Fruit fly (Drosophila melanogaster) ovary, adult (tissue): ENCODE data around the gene CG5466.

ENCODE experiments used
- CG17801 ChIP-seq: fragments of 200-800 bp; optimal IDR thresholded peaks from 2 replicates; lab custom pipeline; 2019; ENCODE audit warnings: missing biosample characterization, mild to moderate bottlenecking, missing genetic modification characterization, moderate library complexity; ENCODE audit not compliant: partially characterized antibody

Gene CG5466

DNA sequence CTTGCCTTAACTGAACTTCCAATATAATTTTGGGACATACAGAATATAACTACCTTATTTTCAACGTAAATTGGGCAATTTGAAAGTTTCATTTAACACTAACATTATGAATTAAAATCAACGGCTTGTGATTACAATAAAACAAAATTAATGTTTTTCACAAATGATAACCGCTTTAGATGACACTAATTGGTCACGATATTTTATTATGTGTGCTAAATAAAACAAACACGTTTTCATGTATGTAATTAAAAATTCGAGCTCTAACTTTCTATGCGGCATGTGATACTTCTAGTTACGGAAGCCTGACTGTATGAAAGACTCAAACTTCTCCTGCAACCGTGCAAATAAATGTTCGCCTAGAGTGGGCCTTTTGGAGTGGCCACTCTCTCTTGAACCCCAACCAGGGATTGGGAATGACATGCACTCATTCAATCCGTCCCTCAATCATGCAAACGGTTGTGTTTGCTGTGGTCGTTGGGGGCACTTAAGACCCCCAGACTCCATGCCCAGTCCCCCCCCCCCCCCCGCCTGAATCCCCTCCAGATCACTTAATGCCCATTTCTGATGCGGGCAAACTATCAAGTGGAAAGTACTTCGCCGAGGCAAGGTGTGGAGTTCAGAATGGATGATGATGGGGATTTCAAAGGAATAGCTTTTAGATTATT, 22.4 kb upstream of the CG5466 start:
- no peak for TF ChIP-seq CG17801 (GFP tag; lab: Kevin White, UChicago)

DNA sequence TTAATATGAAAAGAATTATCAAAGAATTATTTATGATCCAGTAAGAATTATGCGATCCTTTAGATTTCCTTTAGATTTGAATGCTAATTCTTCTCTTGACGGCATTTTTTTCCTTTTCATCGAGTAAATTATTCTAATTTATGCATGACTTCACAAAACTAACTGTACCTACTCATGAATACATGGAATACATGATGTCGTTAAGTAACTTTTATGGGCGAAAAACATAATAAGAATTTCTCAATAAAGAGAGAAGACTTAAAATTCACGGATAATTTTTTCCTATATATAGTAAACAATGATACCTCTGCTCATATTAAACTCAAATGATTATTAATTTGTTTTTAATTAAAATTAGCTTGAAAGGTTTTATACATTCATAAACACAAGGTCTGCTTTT, 21.8 kb upstream of the CG5466 start:
- TF ChIP-seq CG17801 (GFP tag; lab: Kevin White, UChicago): no peak

DNA sequence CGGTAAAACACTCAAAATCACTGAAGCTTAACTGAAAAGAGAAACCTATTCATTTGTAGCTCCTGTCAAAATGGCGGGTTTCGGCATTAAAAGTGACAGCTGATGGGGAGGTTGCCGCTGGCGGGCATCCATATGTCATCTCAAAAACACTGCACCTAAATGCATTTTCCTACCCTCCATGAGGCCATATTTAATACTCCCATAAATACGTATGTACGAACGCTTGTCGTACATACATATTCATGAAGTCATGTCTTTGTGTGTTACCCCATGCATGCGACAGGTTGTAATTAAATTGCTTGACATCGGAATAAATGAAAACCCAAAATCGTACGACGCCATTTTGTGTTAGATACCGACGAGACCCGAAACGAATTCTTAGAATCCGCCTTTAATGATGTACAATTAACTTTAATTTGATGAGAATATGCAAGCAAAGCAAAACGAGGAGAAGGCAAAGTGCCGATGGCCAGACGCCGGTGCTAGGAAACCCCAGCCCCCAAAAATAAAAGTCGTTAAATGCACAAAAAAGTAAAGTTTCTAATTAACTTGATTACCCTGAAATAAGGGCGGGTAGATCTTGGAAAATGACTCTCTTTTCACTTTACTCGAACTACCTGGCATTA, 21.2 kb upstream of the CG5466 start:
- TF ChIP-seq CG17801 (GFP tag; lab: Kevin White, UChicago): no peak

DNA sequence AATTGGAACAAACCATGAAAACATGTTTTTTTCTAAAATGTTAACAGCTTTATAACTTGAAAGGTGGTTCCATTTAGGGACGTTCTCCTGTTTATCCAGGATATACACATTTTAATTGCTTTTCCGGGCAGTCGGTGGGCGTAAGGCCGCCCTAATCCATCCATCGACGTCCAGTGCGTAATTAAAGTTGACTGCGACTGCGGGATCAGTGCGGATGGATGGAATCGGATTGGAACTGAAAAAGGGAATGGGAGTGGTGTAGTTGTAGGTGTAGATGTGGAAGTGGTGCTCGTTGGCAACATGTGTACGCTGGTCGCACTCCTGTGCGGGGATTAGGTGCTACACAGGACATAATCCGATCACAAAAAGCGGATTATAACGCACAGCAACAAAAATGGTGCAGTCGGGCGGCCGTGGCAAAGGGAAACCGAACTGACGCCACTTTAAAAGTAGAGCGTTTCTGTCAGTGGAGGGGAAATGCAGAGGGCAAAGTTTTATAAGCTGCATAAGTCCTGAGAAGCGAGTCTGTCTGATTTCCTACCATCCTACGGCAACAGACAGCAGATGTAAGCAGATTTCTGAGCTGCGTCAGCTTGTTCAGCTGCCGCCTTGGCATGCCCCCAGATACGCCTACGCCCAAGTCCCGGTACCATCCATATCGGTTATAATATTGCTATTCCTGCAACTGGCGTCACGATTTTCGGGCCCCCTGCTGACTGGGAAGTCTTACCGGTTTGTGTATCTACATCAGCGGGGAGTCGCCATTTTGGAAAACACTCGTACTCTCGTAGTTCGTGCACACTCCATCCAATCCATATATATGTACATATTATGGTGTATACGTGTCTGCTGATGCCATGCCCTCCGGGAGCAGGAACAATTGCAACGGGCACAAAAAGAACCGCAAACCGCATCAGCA, 20.0 kb upstream of the CG5466 start:
- no peak for TF ChIP-seq CG17801 (GFP tag; lab: Kevin White, UChicago)

DNA sequence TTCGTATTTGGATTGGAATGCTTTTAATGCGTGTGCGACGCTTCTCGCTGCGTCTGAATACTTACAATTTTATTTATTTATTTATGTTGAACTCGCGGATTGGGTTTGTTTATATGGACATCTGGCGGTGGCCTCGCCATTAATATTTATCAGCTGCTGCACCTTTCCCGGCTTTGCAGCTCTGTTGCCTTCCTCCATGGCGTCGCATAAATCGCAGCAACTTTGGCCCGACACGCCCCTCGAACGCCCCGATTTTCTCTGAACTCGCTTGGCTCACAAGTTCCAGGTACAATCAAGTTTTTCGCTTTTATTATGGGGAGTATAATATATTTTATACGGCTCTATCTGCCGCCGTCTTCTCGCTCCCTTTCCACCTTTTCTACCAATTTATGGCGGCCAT, 17.6 kb upstream of the CG5466 start:
- TF ChIP-seq CG17801 (GFP tag; lab: Kevin White, UChicago): no peak

DNA sequence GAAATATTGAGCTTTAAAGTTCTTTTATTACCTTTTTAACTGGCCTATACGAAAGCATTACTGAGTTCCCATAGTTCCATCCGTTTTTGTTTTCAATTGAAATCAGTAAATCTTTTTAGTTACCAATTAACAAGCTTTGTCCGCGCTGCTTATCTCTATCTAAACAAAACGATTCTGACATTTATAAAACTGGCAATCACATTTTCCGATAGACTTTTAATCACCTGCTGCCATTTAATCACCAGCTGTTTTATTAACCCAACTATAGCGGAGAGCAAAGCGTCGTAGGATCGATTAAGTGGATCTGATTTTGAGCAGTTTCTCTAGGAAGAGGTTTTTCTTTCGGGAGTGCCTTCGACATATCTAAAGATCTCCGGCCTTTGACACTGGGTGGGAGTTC, 15.1 kb upstream of the CG5466 start:
- TF ChIP-seq CG17801 (GFP tag; lab: Kevin White, UChicago): no peak

DNA sequence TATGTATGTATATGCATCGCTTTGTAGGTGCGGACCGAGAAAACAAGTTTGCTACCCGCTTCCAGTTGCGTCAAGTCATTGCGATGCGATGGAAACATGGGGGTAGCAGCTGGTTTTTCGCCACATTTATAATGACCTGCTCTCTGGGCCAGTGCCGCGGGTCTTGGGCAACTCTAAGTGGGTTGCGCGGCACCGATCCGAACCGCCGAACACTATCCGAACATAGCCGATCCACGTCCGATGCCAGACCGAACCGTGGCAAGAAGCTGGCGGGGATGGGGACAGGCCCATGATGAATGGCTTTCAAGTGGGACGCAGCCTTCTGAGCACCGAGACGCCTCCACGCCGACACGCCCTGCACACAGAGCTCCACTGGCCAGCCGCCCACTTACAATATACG, 13.6 kb upstream of the CG5466 start:
- no peak for TF ChIP-seq CG17801 (GFP tag; lab: Kevin White, UChicago)

DNA sequence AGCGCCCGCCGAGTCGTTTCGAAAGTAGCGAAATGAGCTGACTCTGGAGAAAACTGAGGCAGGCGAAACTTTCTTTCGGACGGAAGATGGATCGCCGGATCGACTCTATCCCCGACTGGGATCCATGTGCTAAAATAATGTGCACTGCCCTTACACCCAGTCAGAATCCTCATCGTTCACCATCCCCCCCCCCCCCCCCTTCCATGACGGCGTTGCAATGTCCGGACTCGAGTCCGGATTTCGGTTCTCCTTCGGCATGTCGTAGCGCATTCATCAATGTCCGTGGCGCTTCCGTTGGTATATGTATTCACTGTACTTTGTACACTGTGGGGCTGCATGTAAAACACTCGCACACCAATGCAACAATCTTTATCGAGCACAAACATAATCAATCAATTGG, 12.6 kb upstream of the CG5466 start:
- no peak for TF ChIP-seq CG17801 (GFP tag; lab: Kevin White, UChicago)

DNA sequence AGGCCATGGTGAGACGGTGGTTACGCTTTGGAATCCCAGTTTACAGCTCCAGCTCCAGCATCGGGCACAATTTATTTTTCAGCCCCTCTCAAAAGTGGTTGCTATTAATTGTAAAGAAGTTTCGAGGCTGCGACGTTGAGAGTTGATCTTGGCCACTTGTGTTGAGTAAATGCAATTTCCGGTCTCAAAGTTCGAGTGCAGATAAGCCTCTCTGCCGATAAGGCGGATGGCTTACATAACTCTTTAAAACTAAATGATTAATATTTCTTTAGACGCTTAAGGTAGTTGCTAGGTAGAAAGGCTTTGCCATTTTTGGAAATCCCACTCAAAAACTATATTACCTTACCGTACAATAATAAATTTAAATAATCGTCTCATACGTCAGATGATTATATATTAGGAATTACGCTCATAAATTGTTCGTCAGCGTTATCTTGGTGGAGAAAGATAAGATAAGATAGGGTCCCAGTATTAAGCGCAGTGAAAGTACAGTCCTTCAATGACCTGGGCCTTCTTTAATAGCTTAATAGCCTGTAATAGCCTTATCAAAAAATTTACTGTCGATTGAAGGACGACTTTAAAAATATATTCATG, 12.0 kb upstream of the CG5466 start:
- TF ChIP-seq CG17801 (GFP tag; lab: Kevin White, UChicago): no peak

DNA sequence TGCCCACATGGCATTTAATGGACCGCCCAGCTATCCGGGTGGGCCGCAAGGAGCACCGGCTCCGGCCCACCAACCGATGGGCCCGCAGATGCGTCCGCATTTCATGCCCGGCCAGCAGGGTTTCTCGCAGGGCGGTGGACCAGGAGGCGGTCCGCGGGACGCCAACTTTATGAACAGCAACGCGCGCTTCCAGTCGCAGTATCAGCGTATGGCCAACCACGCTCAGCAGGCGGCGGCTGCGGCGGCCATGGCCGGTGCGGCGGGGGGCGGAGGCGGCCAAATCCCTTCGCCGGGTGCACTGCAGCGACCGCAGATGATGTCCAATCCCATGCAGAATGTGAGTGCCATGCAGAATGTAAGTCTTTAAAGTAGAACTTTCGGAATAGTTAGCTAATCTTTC, 9.5 kb upstream of the CG5466 start:
- no peak for TF ChIP-seq CG17801 (GFP tag; lab: Kevin White, UChicago)

DNA sequence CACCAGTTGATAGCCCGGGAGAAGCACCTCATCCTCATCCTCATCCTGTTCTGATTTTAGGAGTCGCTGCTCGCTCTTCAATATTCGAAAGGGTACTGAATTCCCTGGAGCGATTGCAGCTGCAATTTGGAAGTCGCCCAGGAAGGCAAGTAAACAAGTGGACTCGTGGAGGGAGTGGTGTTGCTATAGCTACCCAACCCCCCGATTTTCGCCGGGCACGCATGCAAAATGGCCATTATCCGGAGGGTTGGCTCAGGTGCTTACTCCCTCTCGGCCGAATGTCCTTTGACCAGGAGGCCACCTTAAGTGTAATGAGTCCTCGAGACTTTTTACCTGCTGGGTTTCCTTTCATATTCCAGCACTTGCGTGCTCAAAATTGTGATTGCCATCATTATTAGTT, 882 bp upstream of the CG5466 start, which contains the start of gene CG15923:
Gene CG15923 (minus strand): TSS at position 101 of the 400 bp plus-strand sequence.
- no peak for TF ChIP-seq CG17801 (GFP tag; lab: Kevin White, UChicago)

DNA sequence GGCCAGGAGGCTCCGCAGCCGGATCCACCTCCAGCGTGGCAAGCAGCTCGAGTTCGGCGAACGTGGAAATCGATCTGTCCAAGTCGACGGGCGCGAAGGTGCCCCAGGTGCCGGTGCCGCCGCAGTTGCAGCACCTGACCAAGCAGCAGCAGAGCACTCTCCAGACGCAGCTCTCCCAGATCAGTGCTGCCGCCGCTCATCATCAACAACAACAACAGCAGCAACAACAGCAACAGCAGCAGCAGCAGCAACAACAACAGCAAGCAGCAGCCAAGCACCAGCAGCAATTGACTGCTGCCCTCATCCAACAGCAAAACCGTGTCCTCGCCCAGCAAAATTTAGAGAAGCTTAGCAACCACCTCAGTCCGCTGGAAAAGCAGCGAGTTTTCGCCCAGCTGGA, 1.3 kb downstream of the CG5466 start:
- no peak for TF ChIP-seq CG17801 (GFP tag; lab: Kevin White, UChicago)

DNA sequence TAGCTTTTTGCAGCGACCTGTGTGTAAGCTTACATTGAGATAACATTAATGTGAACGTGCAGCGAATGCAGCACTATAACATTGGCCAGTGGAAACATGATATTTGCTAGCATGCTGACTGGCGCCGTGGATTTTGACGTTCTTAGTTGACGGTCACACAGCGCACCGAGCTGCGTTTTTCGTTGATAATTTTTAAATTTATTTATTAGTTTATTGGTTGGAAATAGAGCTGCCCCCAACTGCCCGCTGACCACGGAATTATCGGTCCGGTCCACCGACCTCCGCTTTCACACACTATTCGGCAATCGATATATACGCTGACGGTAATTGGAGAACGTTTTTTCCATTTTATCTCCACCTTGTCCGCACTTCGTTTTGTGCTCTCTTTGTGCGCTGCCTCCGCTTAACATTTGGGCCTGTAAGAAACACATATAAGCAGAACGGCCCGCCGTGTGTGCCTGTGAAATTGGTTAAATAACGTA, 4.2 kb downstream of the CG5466 start, which contains the start of gene H:
Gene H (plus strand): TSS at position 134 of the 482 bp plus-strand sequence.
- TF ChIP-seq CG17801 (GFP tag; lab: Kevin White, UChicago): no peak

DNA sequence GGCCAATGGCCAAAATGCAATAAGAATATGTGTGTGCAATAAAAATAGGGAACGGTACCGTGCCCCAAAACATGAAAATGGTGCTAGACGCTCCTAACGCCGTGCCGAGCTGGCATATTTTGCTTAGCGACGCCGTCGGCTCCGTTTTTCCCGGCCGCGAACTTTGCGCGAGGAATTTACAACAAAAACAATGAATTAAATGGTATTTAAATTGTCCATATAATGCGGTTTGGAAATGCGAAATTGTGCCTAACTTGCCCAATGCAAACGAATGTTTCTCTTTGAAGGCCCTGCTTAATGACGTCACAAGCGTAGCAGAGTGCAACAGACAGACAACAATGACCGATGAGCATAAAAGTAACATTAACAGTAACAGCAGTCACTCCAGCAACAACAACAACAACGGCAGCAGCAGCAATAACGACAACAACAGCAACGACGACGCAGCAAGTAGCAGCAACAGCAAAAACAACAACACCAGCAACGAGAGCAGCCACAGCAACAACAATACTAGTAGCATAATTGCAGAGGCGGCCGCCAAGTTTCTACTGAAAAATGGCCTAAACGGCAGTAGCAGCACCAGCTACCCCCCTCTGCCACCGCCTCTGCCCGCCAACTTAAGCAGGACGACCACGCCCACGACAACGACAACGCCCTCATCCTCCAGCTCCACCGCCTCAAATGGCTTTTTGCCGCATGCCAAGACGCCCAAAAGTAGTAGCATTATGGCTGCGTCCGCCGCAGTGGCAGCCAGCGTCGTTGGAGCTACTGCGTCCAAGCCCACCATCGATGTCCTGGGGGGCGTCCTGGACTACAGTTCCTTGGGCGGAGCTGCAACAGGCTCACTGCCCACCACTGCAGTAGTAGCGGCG, 4.8 kb downstream of the CG5466 start:
- no peak for TF ChIP-seq CG17801 (GFP tag; lab: Kevin White, UChicago)
